Worm (Caenorhabditis elegans): Measurements from ENCODE around the gene F25B3.5.
A peak's percentile ranks its signal among the peaks of the same experiment; 100 is the strongest.

Gene F25B3.5

DNA sequence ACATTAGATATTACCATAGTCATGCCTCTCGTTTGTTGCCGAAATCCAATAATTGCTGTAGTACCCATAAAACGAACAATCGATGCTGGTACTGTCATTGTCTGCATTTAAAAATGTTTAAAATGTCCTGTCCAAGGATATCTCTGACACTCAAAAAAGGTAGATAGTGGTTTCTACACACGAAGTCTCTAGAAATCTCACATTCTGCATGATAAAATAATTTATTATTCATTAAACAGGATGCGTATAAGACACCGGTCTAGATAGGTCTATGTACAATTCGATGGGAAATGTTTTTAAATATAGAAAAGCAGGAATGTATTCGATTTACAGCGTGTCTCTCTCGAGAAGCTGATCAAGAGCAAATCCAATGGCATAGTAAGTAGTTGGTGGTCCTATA is 30.5 kb downstream of the F25B3.5 start, which contains the start of gene C50F4.12:
Gene C50F4.12, minus strand, starts transcription at position 101 of the 400 bp plus-strand sequence.
- TF ChIP-seq lin-13 (tag; optimal IDR thresholded peaks at IDR 0.05) (no peak), blmp-1 (tag; optimal IDR thresholded peaks at IDR 0.05) (no peak), lin-32 (GFP tag; optimal IDR thresholded peaks at IDR 0.05) (no peak), tbx-8 (GFP tag; optimal IDR thresholded peaks at IDR 0.05) (no peak), sem-2 (GFP tag; optimal IDR thresholded peaks at IDR 0.05) (no peak)

DNA sequence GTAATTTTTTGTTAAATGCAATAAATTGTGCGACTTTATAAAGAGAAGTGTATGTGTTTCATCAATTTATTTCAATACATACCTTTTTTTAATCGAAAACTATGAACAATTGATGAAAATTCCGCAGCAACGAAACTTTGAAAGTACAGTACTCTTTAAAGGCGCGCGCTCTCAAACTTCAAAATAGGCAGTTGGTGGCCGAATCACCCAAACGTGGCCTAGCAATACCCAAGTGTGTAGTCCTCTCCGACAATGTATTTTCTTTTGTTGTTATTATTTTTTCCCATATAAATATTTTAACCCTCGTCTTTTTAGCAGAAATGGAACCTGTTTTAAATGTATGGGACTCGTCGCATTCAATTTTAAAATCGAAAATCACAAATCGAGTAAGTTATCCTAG is 33.6 kb downstream of the F25B3.5 start, which contains the start of gene C50F4.4:
Gene C50F4.4, plus strand, starts transcription at position 267 of the 400 bp plus-strand sequence.
- TF ChIP-seq nhr-12 (tag; optimal IDR thresholded peaks at IDR 0.05) (no peak), hlh-1 (tag; optimal IDR thresholded peaks at IDR 0.05) (no peak), unc-120 (tag; optimal IDR thresholded peaks at IDR 0.05; ENCODE audit: poor library complexity, severe bottlenecking) (peak; percentile 34), lin-32 (GFP tag; optimal IDR thresholded peaks at IDR 0.05) (no peak)

DNA sequence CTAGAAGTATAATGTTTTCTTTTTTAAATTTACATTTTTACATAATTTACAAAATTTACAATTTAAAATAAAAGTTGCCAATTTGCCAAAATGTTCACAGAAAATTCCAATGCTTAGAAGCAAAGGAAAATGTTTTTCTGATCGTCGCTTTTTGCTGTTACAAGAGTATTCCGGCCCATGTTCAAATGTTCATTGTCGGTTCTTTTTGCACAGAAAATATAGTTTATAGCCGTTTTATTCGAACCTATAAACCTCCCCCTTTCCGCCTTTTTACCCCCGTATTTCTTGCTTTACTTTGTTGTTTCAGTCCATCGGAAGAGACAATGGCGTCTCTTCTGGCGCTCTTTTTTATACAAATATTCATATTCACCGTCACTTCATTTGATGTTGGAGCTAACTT is 35.5 kb downstream of the F25B3.5 start, which contains the start of gene tag-329:
Gene tag-329, plus strand, starts transcription at position 301 of the 400 bp plus-strand sequence.
- TF ChIP-seq lsy-2 (tag; optimal IDR thresholded peaks at IDR 0.05) (no peak), cnd-1 (tag; optimal IDR thresholded peaks at IDR 0.05) (no peak), pha-4 (tag; optimal IDR thresholded peaks at IDR 0.05) (no peak), elt-3 (tag; optimal IDR thresholded peaks at IDR 0.05) (no peak), ceh-39 (tag; optimal IDR thresholded peaks at IDR 0.05) (no peak), elt-1 (tag; optimal IDR thresholded peaks at IDR 0.05; ENCODE audit: borderline replicate concordance, insufficient read depth) (no peak), ztf-11 (tag; optimal IDR thresholded peaks at IDR 0.05) (no peak), hlh-1 (tag; optimal IDR thresholded peaks at IDR 0.05) (no peak), sptf-1 (tag; optimal IDR thresholded peaks at IDR 0.05) (no peak), nhr-28 (tag; optimal IDR thresholded peaks at IDR 0.05) (no peak), unc-120 (tag; optimal IDR thresholded peaks at IDR 0.05; ENCODE audit: poor library complexity, severe bottlenecking) (no peak), mls-2 (tag; optimal IDR thresholded peaks at IDR 0.05) (no peak), bed-3 (GFP tag; optimal IDR thresholded peaks at IDR 0.05) (no peak)

DNA sequence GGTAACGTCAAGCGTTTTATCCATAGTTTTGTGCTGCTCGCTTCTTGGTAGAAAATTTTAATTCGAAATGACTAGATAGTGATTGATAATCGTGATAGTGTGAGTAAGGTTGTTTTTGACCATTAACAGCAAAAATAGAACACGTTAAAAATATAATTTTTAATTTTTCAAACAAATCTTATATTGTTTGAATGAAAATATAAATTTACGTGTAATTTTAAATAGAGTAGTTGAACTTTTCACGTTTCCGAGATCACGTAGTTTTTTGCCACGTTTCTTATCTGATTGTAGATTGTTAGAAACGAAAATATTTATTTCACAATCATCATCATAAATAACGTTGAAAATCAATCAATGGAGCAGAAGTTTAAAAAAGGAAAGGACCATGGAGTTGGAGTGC is 38.6 kb downstream of the F25B3.5 start, which contains the start of the genes C50F4.10 and pfk-1.2:
Gene C50F4.10, minus strand, starts transcription at position 101 of the 400 bp plus-strand sequence.
Gene pfk-1.2, plus strand, starts transcription at position 325 of the 400 bp plus-strand sequence.
- no peak for TF ChIP-seq M03D4.4 (tag; optimal IDR thresholded peaks at IDR 0.05)
- no peak for TF ChIP-seq bed-3 (GFP tag; optimal IDR thresholded peaks at IDR 0.05)
- no peak for TF ChIP-seq ceh-83 (GFP tag; optimal IDR thresholded peaks at IDR 0.05)
- no peak for TF ChIP-seq blmp-1 (tag; optimal IDR thresholded peaks at IDR 0.05)
- TF ChIP-seq cnd-1 (tag; optimal IDR thresholded peaks at IDR 0.05): no peak
- no peak for TF ChIP-seq pha-4 (tag; optimal IDR thresholded peaks at IDR 0.05)
- no peak for TF ChIP-seq ceh-39 (tag; optimal IDR thresholded peaks at IDR 0.05)
- TF ChIP-seq flh-1 (GFP tag; optimal IDR thresholded peaks at IDR 0.05): no peak
- TF ChIP-seq ces-1 (GFP tag; optimal IDR thresholded peaks at IDR 0.05): no peak
- no peak for TF ChIP-seq sptf-1 (tag; optimal IDR thresholded peaks at IDR 0.05)
- TF ChIP-seq unc-120 (tag; optimal IDR thresholded peaks at IDR 0.05; ENCODE audit: poor library complexity, severe bottlenecking): no peak
- no peak for TF ChIP-seq ceh-43 (GFP tag; optimal IDR thresholded peaks at IDR 0.05)

DNA sequence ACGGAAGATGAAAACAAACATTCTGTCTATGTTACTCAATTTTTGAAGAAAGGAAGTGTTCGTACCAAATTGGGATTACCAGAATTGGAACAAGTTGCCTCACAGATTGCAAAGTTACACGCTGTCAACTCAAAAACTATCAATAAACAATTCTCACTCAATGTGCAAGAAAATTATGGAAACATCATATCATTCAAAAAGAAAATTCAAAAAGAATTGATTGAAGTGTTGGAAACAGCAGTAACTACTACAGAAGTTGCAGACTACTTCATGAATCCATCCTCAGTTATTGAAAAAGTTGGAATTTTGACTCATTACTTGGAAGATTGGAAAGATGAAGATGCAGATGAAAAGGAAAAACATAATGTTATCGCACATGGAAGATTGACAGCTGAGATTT is 42.1 kb downstream of the F25B3.5 start:
- TF ChIP-seq lin-32 (GFP tag; optimal IDR thresholded peaks at IDR 0.05) (no peak), sptf-1 (tag; optimal IDR thresholded peaks at IDR 0.05) (no peak), elt-3 (tag; optimal IDR thresholded peaks at IDR 0.05) (no peak), nhr-2 (tag; optimal IDR thresholded peaks at IDR 0.05) (no peak), blmp-1 (tag; optimal IDR thresholded peaks at IDR 0.05) (no peak), sem-2 (GFP tag; optimal IDR thresholded peaks at IDR 0.05) (no peak), unc-39 (tag; optimal IDR thresholded peaks at IDR 0.05) (no peak), zip-8 (tag; optimal IDR thresholded peaks at IDR 0.05) (no peak)

DNA sequence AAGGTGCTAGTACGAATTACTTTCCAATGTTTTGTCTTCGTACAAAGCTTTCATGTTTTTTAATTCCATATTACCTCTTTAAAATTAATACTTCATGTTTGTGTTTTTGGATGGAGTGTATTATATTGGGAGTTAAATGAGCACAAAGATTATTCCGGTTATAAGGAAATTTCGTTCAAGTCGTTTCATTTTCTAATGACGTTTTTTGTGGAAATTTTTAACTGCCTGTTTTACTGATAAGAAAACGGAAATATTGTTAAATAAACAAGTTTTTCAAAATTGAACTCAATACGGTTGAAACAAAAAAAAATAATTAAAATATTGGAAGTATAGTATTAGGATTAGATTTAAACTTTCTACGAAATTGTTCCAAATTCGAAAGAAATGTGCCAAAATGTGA is 42.8 kb downstream of the F25B3.5 start:
- TF ChIP-seq ceh-83 (GFP tag; optimal IDR thresholded peaks at IDR 0.05) (no peak), nhr-237 (tag; optimal IDR thresholded peaks at IDR 0.05) (no peak), ces-1 (GFP tag; optimal IDR thresholded peaks at IDR 0.05) (no peak), cnd-1 (tag; optimal IDR thresholded peaks at IDR 0.05) (no peak), ztf-11 (tag; optimal IDR thresholded peaks at IDR 0.05) (no peak), drap-1 (GFP tag; optimal IDR thresholded peaks at IDR 0.05) (no peak)
